Fruit fly (Drosophila melanogaster) whole organism, prepupa: Measurements from ENCODE around the gene S-Lap3.

Source experiments
- Blimp-1 ChIP-seq: fragments of 200-800 bp; sonication (Bioruptor generic); optimal IDR thresholded peaks from 3 replicates; lab custom pipeline; 2017; ENCODE audit warnings: missing biosample characterization, missing genetic modification characterization, mild to moderate bottlenecking, moderate library complexity, missing genetic modification reagents
- CG10631 ChIP-seq: fragments of 200-800 bp; sonication (Bioruptor generic); optimal IDR thresholded peaks from 2 replicates; lab custom pipeline; 2016; ENCODE audit warnings: missing biosample characterization, missing genetic modification characterization
- CG11294 ChIP-seq: fragments of 200-800 bp; sonication (Bioruptor generic); IDR thresholded peaks from 2 replicates; pipeline ENCODE4 v1.3.6; 2022; ENCODE audit warnings: missing biosample characterization, missing genetic modification characterization
- CG11762 ChIP-seq: fragments of 200-800 bp; sonication (Bioruptor generic); optimal IDR thresholded peaks from 3 replicates; lab custom pipeline; 2016; ENCODE audit warnings: missing biosample characterization, missing genetic modification characterization; ENCODE audit not compliant: insufficient read depth
- CG11902 ChIP-seq: fragments of 200-800 bp; sonication (Bioruptor generic); optimal IDR thresholded peaks from 3 replicates; lab custom pipeline; 2016; ENCODE audit warnings: missing biosample characterization, missing genetic modification characterization
- CG15336 ChIP-seq: fragments of 200-800 bp; sonication (Bioruptor generic); IDR thresholded peaks from 2 replicates; pipeline ENCODE4 v1.3.6; 2022; ENCODE audit warnings: missing biosample characterization, missing genetic modification characterization
- CG1621 ChIP-seq: fragments of 200-800 bp; sonication (Bioruptor generic); optimal IDR thresholded peaks from 3 replicates; lab custom pipeline; 2018; ENCODE audit warnings: missing biosample characterization, mild to moderate bottlenecking, missing genetic modification characterization
- CG16779 ChIP-seq: fragments of 200-800 bp; sonication (Bioruptor generic); optimal IDR thresholded peaks from 3 replicates; lab custom pipeline; 2017; ENCODE audit warnings: missing biosample characterization, mild to moderate bottlenecking, missing genetic modification characterization
- CG3032 ChIP-seq: fragments of 200-800 bp; optimal IDR thresholded peaks from 2 replicates; lab custom pipeline; 2019; ENCODE audit warnings: missing biosample characterization, mild to moderate bottlenecking, missing genetic modification characterization, moderate library complexity
- CG31627 ChIP-seq: fragments of 200-800 bp; sonication (Bioruptor generic); optimal IDR thresholded peaks from 3 replicates; lab custom pipeline; 2016; ENCODE audit warnings: missing biosample characterization, missing genetic modification characterization
- CG32006 ChIP-seq: fragments of 200-800 bp; sonication (Bioruptor generic); optimal IDR thresholded peaks from 3 replicates; lab custom pipeline; 2017; ENCODE audit warnings: missing biosample characterization, mild to moderate bottlenecking, missing genetic modification characterization
- CG34406 ChIP-seq: fragments of 200-800 bp; sonication (Bioruptor generic); optimal IDR thresholded peaks from 3 replicates; lab custom pipeline; 2016; ENCODE audit warnings: missing biosample characterization, missing genetic modification characterization
- CG3919 ChIP-seq: fragments of 200-800 bp; sonication (Bioruptor generic); optimal IDR thresholded peaks from 3 replicates; lab custom pipeline; 2016; ENCODE audit warnings: missing biosample characterization, missing genetic modification characterization
- CG4318 ChIP-seq: fragments of 200-800 bp; sonication (Bioruptor generic); optimal IDR thresholded peaks from 3 replicates; lab custom pipeline; 2017; ENCODE audit warnings: missing biosample characterization, mild to moderate bottlenecking, missing genetic modification characterization
- CG6163 ChIP-seq: fragments of 200-800 bp; sonication (Bioruptor generic); IDR thresholded peaks from 3 replicates; pipeline ENCODE4 v1.3.6; 2022; ENCODE audit warnings: missing biosample characterization, missing genetic modification characterization
- CG6808 ChIP-seq: fragments of 200-800 bp; sonication (Bioruptor generic); optimal IDR thresholded peaks from 3 replicates; lab custom pipeline; 2017; ENCODE audit warnings: missing biosample characterization, missing genetic modification characterization, mild to moderate bottlenecking, moderate library complexity, missing genetic modification reagents
- CG6854 ChIP-seq: fragments of 200-800 bp; sonication (Bioruptor generic); optimal IDR thresholded peaks from 2 replicates; lab custom pipeline; 2017; ENCODE audit warnings: missing biosample characterization, mild to moderate bottlenecking, missing genetic modification characterization
- CG7368 ChIP-seq: fragments of 200-800 bp; sonication (Bioruptor generic); optimal IDR thresholded peaks from 3 replicates; lab custom pipeline; 2016; ENCODE audit warnings: missing biosample characterization, missing genetic modification characterization
- CG8119 ChIP-seq: fragments of 200-800 bp; sonication (Bioruptor generic); IDR thresholded peaks from 3 replicates; pipeline ENCODE4 v1.3.6; 2022; ENCODE audit warnings: missing biosample characterization, missing genetic modification characterization
- CG8632 ChIP-seq: fragments of 200-800 bp; sonication (Bioruptor generic); optimal IDR thresholded peaks from 3 replicates; lab custom pipeline; 2016; ENCODE audit warnings: missing biosample characterization, missing genetic modification characterization
- CG9139 ChIP-seq: fragments of 200-800 bp; sonication (Bioruptor generic); optimal IDR thresholded peaks from 3 replicates; lab custom pipeline; 2017; ENCODE audit warnings: missing biosample characterization, mild to moderate bottlenecking, missing genetic modification characterization
- Eip75B ChIP-seq: fragments of 200-800 bp; sonication (Bioruptor generic); optimal IDR thresholded peaks from 3 replicates; lab custom pipeline; 2016; ENCODE audit warnings: missing biosample characterization, missing genetic modification characterization
- Eip78C ChIP-seq: fragments of 200-800 bp; sonication (Bioruptor generic); peaks from one replicate; lab custom pipeline; 2016; ENCODE audit warnings: missing biosample characterization, missing genetic modification characterization
- Eip93F ChIP-seq: fragments of 200-800 bp; sonication (Bioruptor generic); optimal IDR thresholded peaks from 2 replicates; lab custom pipeline; 2016; ENCODE audit warnings: missing biosample characterization, mild to moderate bottlenecking, missing genetic modification characterization
- Ets21C ChIP-seq: fragments of 200-800 bp; sonication (Bioruptor generic); optimal IDR thresholded peaks from 3 replicates; lab custom pipeline; 2016; ENCODE audit warnings: missing biosample characterization, missing genetic modification characterization
- Ets96B ChIP-seq: fragments of 200-800 bp; optimal IDR thresholded peaks from 2 replicates; lab custom pipeline; 2019; ENCODE audit warnings: missing biosample characterization, mild to moderate bottlenecking, missing genetic modification characterization, moderate library complexity
- Gug ChIP-seq: fragments of 200-800 bp; sonication (Bioruptor generic); IDR thresholded peaks from 2 replicates; pipeline ENCODE4 v1.3.6; 2022; ENCODE audit warnings: missing biosample characterization, missing genetic modification characterization
- Hr38 ChIP-seq: sonication (Bioruptor generic); optimal IDR thresholded peaks from 2 replicates; lab custom pipeline; 2016; ENCODE audit warnings: missing biosample characterization, missing genetic modification characterization
- Hr39 ChIP-seq: fragments of 200-800 bp; sonication (Bioruptor generic); optimal IDR thresholded peaks from 2 replicates; lab custom pipeline; 2016; ENCODE audit warnings: missing biosample characterization, missing genetic modification characterization
- Lpt ChIP-seq: fragments of 200-800 bp; sonication (Bioruptor generic); optimal IDR thresholded peaks from 3 replicates; lab custom pipeline; 2016; ENCODE audit warnings: missing biosample characterization, missing genetic modification characterization
- Met ChIP-seq: fragments of 200-800 bp; sonication (Bioruptor generic); optimal IDR thresholded peaks from 3 replicates; lab custom pipeline; 2016; ENCODE audit warnings: missing biosample characterization, missing genetic modification characterization
- OdsH ChIP-seq: fragments of 200-800 bp; sonication (Bioruptor generic); optimal IDR thresholded peaks from 3 replicates; lab custom pipeline; 2016; ENCODE audit warnings: missing biosample characterization, missing genetic modification characterization
- Smox ChIP-seq: fragments of 200-800 bp; sonication (Bioruptor generic); optimal IDR thresholded peaks from 3 replicates; lab custom pipeline; 2016; ENCODE audit warnings: missing biosample characterization, missing genetic modification characterization
- Sox102F ChIP-seq: fragments of 200-800 bp; sonication (Bioruptor generic); optimal IDR thresholded peaks from 2 replicates; lab custom pipeline; 2016; ENCODE audit warnings: missing biosample characterization, mild to moderate bottlenecking, missing genetic modification characterization
- Sox14 ChIP-seq: fragments of 200-800 bp; sonication (Bioruptor generic); optimal IDR thresholded peaks from 3 replicates; lab custom pipeline; 2016; ENCODE audit warnings: missing biosample characterization, missing genetic modification characterization
- achi ChIP-seq: fragments of 200-800 bp; sonication (Bioruptor generic); optimal IDR thresholded peaks from 3 replicates; lab custom pipeline; 2016; ENCODE audit warnings: missing biosample characterization, missing genetic modification characterization
- acj6 ChIP-seq: fragments of 200-800 bp; sonication (Bioruptor generic); optimal IDR thresholded peaks from 3 replicates; lab custom pipeline; 2016; ENCODE audit warnings: missing biosample characterization, missing genetic modification characterization
- cyc ChIP-seq: fragments of 200-800 bp; sonication (Bioruptor generic); optimal IDR thresholded peaks from 3 replicates; lab custom pipeline; 2016; ENCODE audit warnings: missing biosample characterization, missing genetic modification characterization
- dac ChIP-seq: fragments of 200-800 bp; sonication (Bioruptor generic); optimal IDR thresholded peaks from 2 replicates; lab custom pipeline; 2017; ENCODE audit warnings: missing biosample characterization, mild to moderate bottlenecking, missing genetic modification characterization
- dsx ChIP-seq: fragments of 200-800 bp; optimal IDR thresholded peaks from 3 replicates; lab custom pipeline; 2019; ENCODE audit warnings: missing biosample characterization, mild to moderate bottlenecking, missing genetic modification characterization, moderate library complexity; ENCODE audit not compliant: poor library complexity, severe bottlenecking
- eg ChIP-seq: fragments of 200-800 bp; sonication (Bioruptor generic); IDR thresholded peaks from 3 replicates; pipeline ENCODE4 v1.3.6; 2022; ENCODE audit warnings: missing biosample characterization, missing genetic modification characterization
- fd59A ChIP-seq: fragments of 200-800 bp; sonication (Bioruptor generic); optimal IDR thresholded peaks from 2 replicates; lab custom pipeline; 2017; ENCODE audit warnings: missing biosample characterization, mild to moderate bottlenecking, missing genetic modification characterization, missing genetic modification reagents
- fd85E ChIP-seq: fragments of 200-800 bp; sonication (Bioruptor generic); optimal IDR thresholded peaks from 3 replicates; lab custom pipeline; 2016; ENCODE audit warnings: missing biosample characterization, missing genetic modification characterization
- fkh ChIP-seq: fragments of 200-800 bp; sonication (Bioruptor generic); optimal IDR thresholded peaks from 3 replicates; lab custom pipeline; 2017; ENCODE audit warnings: missing biosample characterization, mild to moderate bottlenecking, missing genetic modification characterization, moderate library complexity
- lz ChIP-seq: fragments of 200-800 bp; sonication (Bioruptor generic); optimal IDR thresholded peaks from 3 replicates; lab custom pipeline; 2016; ENCODE audit warnings: missing biosample characterization, missing genetic modification characterization
- net ChIP-seq: fragments of 200-800 bp; sonication (Bioruptor generic); optimal IDR thresholded peaks from 3 replicates; lab custom pipeline; 2016; ENCODE audit warnings: missing biosample characterization, missing genetic modification characterization
- pdm3 ChIP-seq: fragments of 200-800 bp; sonication (Bioruptor generic); optimal IDR thresholded peaks from 3 replicates; lab custom pipeline; 2016; ENCODE audit warnings: missing biosample characterization, missing genetic modification characterization
- ss ChIP-seq, 2 experiments: fragments of 200-800 bp; sonication (Bioruptor generic); optimal IDR thresholded peaks; 2 replicates in 1 of 2; 3 replicates in 1 of 2; lab custom pipeline; 2017 to 2018; ENCODE audit warnings: mild to moderate bottlenecking in 2 of 2, missing biosample characterization in 2 of 2, missing genetic modification characterization in 2 of 2, moderate library complexity in 1 of 2
- svp ChIP-seq: fragments of 200-800 bp; sonication (Bioruptor generic); peaks from one replicate; lab custom pipeline; 2016; ENCODE audit warnings: missing biosample characterization, missing genetic modification characterization
- topi ChIP-seq: fragments of 200-800 bp; sonication (Bioruptor generic); optimal IDR thresholded peaks from 3 replicates; lab custom pipeline; 2016; ENCODE audit warnings: missing biosample characterization, missing genetic modification characterization
- vri ChIP-seq: fragments of 200-800 bp; sonication (Bioruptor generic); optimal IDR thresholded peaks from 3 replicates; lab custom pipeline; 2016; ENCODE audit warnings: missing biosample characterization, mild to moderate bottlenecking, missing genetic modification characterization

The S-Lap3 gene

DNA sequence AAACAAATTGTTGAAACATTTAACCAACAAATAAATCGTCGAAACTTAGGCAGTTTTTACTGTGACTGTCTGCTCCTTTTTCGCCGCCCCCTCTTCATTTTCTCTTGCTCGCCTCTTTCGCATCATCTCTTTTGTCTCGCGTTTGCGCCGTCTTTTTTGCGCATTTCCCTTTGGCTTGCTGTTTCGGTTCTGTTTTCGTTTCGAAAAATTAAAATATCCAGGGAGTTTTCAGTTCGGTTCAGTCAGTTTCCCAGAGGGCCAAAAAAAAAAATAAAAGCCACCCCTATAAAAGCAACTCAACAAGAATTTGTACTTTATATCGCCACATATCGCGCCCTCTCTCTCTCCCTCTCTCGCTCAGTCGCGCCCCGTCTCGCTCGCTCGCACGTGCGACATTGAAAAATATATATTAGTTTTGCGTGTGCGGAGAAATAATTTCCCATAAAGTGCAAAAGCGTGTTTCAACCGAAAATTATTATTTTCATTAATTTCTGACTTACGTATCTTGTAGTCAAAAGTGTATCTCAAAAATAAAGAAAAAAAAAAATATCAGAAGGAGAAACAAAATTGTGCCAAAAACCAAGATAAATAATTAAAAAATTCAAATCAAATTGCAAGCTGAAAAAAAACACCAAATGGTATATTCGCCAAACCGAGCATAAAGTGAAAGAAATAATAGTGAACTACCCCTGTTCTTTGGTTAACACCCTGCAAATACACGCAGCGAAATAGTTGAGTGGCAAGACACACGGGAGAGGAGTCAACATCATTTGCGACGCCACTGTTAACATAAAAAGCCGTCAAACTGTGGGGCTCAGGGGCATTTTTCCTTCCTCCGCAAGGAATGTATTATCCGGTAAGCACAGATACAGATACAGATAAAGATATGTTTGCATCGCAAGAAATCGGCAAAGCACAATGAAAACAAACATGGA lies 52.7 kb downstream of the S-Lap3 start:
- no peak for TF ChIP-seq topi (GFP tag; lab: Kevin White, UChicago)
- no peak for TF ChIP-seq CG1621 (tag; lab: Kevin White, UChicago)
- TF ChIP-seq CG16779 (tag; lab: Kevin White, UChicago): no peak
- no peak for TF ChIP-seq dac (GFP tag; lab: Kevin White, UChicago)
- TF ChIP-seq CG3032 (tag; lab: Kevin White, UChicago): no peak
- TF ChIP-seq Ets96B (tag; lab: Kevin White, UChicago): no peak
- TF ChIP-seq CG15336 (GFP tag; lab: Robert Waterston, UW): no peak
- no peak for TF ChIP-seq CG11762 (GFP tag; lab: Kevin White, UChicago)
- TF ChIP-seq CG6854: no peak
- peak; percentile 26 for TF ChIP-seq CG32006 (GFP tag; lab: Kevin White, UChicago)
- no peak for TF ChIP-seq CG9139 (GFP tag; lab: Kevin White, UChicago)
- no peak for TF ChIP-seq CG4318 (GFP tag; lab: Kevin White, UChicago)
- TF ChIP-seq Hr39 (GFP tag; lab: Kevin White, UChicago): no peak
- TF ChIP-seq CG8632 (GFP tag; lab: Kevin White, UChicago): no peak
- no peak for TF ChIP-seq eg
- TF ChIP-seq net (GFP tag; lab: Kevin White, UChicago): no peak
- no peak for TF ChIP-seq OdsH (GFP tag; lab: Kevin White, UChicago)
- peak; percentile 11 for TF ChIP-seq Sox102F
- no peak for TF ChIP-seq CG7368
- no peak for TF ChIP-seq Met (GFP tag; lab: Kevin White, UChicago)
- no peak for TF ChIP-seq Eip75B (GFP tag; lab: Kevin White, UChicago)
- TF ChIP-seq Lpt: no peak
- TF ChIP-seq CG6163 (GFP tag; lab: Robert Waterston, UW): peak; percentile 66; the same call in 2 of the 3 replicates
- TF ChIP-seq CG11294 (GFP tag; lab: Robert Waterston, UW): no peak
- TF ChIP-seq svp: no peak
- TF ChIP-seq CG6808 (GFP tag; lab: Kevin White, UChicago): no peak
- no peak for TF ChIP-seq Blimp-1 (GFP tag; lab: Kevin White, UChicago)
- TF ChIP-seq CG8119 (GFP tag; lab: Robert Waterston, UW): no peak
- TF ChIP-seq CG34406 (GFP tag; lab: Kevin White, UChicago): no peak
- no peak for TF ChIP-seq Smox (GFP tag; lab: Kevin White, UChicago)
- peak; percentile 10 for TF ChIP-seq Sox14
- TF ChIP-seq fd85E (GFP tag; lab: Kevin White, UChicago): no peak
- peak; percentile 10 for TF ChIP-seq acj6
- no peak for TF ChIP-seq ss (GFP tag; optimal IDR thresholded peaks at IDR 0.05; lab: Kevin White, UChicago)
- no peak for TF ChIP-seq achi (GFP tag; lab: Kevin White, UChicago)
- TF ChIP-seq dsx (GFP tag; lab: Kevin White, UChicago): no peak
- no peak for TF ChIP-seq Ets21C (GFP tag; lab: Kevin White, UChicago)
- TF ChIP-seq CG11902: no peak
- TF ChIP-seq CG31627: no peak
- TF ChIP-seq fd59A: no peak
- no peak for TF ChIP-seq fkh (GFP tag; lab: Kevin White, UChicago)
- TF ChIP-seq Eip78C (GFP tag; lab: Kevin White, UChicago): peak; percentile 46
- TF ChIP-seq pdm3 (GFP tag; lab: Kevin White, UChicago): no peak
- peak; percentile 5 for TF ChIP-seq CG10631
- no peak for TF ChIP-seq cyc (GFP tag; lab: Kevin White, UChicago)
- no peak for TF ChIP-seq lz
- no peak for TF ChIP-seq Eip93F
- TF ChIP-seq vri (GFP tag; lab: Kevin White, UChicago): no peak
- TF ChIP-seq Gug (GFP tag; lab: Robert Waterston, UW): no peak
- TF ChIP-seq Hr38 (GFP tag; lab: Kevin White, UChicago): no peak
- TF ChIP-seq CG3919 (GFP tag; lab: Kevin White, UChicago): no peak
